Fruit fly (Drosophila melanogaster) S2 (cell line): ENCODE measurements around the gene kipf.

ENCODE experiments used
- CG8478 ChIP-seq: fragments of >200 bp; optimal IDR thresholded peaks from 2 replicates; lab custom pipeline; 2018
- CTCF ChIP-seq, 2 experiments: fragments of >200 bp; optimal IDR thresholded peaks; 2 replicates each; lab custom pipeline; 2018

dm6 chr3R:7892246-7893000 lies 21.2 kb upstream of the kipf start:
- no peak for TF ChIP-seq CG8478 (lab: Kevin White, UChicago)
- no peak for TF ChIP-seq CTCF (optimal IDR thresholded peaks at IDR 0.05; lab: Kevin White, UChicago)
